Fruit fly (Drosophila melanogaster) whole organism, embryonic: Measurements from ENCODE around the gene Fum1.

Experiments used
- Atf6 ChIP-seq: fragments of 200-800 bp; sonication (Bioruptor generic); IDR thresholded peaks from 2 replicates; pipeline ENCODE4 v1.3.6; 2022; ENCODE audit warnings: missing biosample characterization, missing genetic modification characterization
- Bdp1 ChIP-seq: fragments of 200-800 bp; sonication (Bioruptor generic); optimal IDR thresholded peaks from 3 replicates; lab custom pipeline; 2016; ENCODE audit warnings: missing biosample characterization, missing genetic modification characterization
- CG10209 ChIP-seq: fragments of 200-800 bp; sonication (Bioruptor generic); optimal IDR thresholded peaks from 3 replicates; lab custom pipeline; 2017; ENCODE audit warnings: missing biosample characterization, mild to moderate bottlenecking, missing genetic modification characterization, missing genetic modification reagents
- CG10274 ChIP-seq: fragments of 200-800 bp; sonication (Bioruptor generic); optimal IDR thresholded peaks from 3 replicates; lab custom pipeline; 2017; ENCODE audit warnings: missing biosample characterization, mild to moderate bottlenecking, missing genetic modification characterization
- CG11456 ChIP-seq: fragments of 200-800 bp; sonication (Bioruptor generic); IDR thresholded peaks from 3 replicates; pipeline ENCODE4 v1.3.6; 2022; ENCODE audit warnings: missing biosample characterization, missing genetic modification characterization
- CG11504 ChIP-seq: fragments of 200-800 bp; sonication (Bioruptor generic); optimal IDR thresholded peaks from 3 replicates; lab custom pipeline; 2019; ENCODE audit warnings: missing biosample characterization, mild to moderate bottlenecking, missing genetic modification characterization, moderate library complexity
- CG1602 ChIP-seq: fragments of 200-800 bp; sonication (Bioruptor generic); optimal IDR thresholded peaks from 3 replicates; lab custom pipeline; 2016; ENCODE audit warnings: missing biosample characterization, missing genetic modification characterization
- CG17802 ChIP-seq: fragments of 200-800 bp; sonication (Bioruptor generic); optimal IDR thresholded peaks from 2 replicates; lab custom pipeline; 2018; ENCODE audit warnings: missing biosample characterization, mild to moderate bottlenecking, missing genetic modification characterization, moderate library complexity
- CG31224 ChIP-seq: fragments of 200-800 bp; sonication (Bioruptor generic); IDR thresholded peaks from 2 replicates; pipeline ENCODE4 v1.3.6; 2022; ENCODE audit warnings: missing biosample characterization, missing genetic modification characterization
- CG33557 ChIP-seq: fragments of 200-800 bp; sonication (Bioruptor generic); optimal IDR thresholded peaks from 2 replicates; lab custom pipeline; 2019; ENCODE audit warnings: missing biosample characterization, mild to moderate bottlenecking, missing genetic modification characterization, moderate library complexity
- CG3847 ChIP-seq: fragments of 200-800 bp; sonication (Bioruptor generic); IDR thresholded peaks from 2 replicates; pipeline ENCODE4 v1.3.6; 2022; ENCODE audit warnings: missing biosample characterization, missing genetic modification characterization
- CG42726 ChIP-seq: fragments of 200-800 bp; sonication (Bioruptor generic); IDR thresholded peaks from 2 replicates; pipeline ENCODE4 v1.3.6; 2022; ENCODE audit warnings: missing biosample characterization, missing genetic modification characterization; ENCODE audit not compliant: partially characterized antibody
- CG4617 ChIP-seq: fragments of 200-800 bp; sonication (Bioruptor generic); optimal IDR thresholded peaks from 3 replicates; lab custom pipeline; 2016; ENCODE audit warnings: missing biosample characterization, missing genetic modification characterization, borderline replicate concordance
- CG4730 ChIP-seq: fragments of 200-800 bp; sonication (Bioruptor generic); IDR thresholded peaks from 2 replicates; pipeline ENCODE4 v1.3.6; 2022; ENCODE audit warnings: missing biosample characterization, missing genetic modification characterization
- CG4854 ChIP-seq: fragments of 200-800 bp; sonication (Bioruptor generic); optimal IDR thresholded peaks from 2 replicates; lab custom pipeline; 2016; ENCODE audit warnings: missing biosample characterization, missing genetic modification characterization, inconsistent platforms
- CG5245 ChIP-seq: fragments of 200-800 bp; sonication (Bioruptor generic); optimal IDR thresholded peaks from 3 replicates; lab custom pipeline; 2016; ENCODE audit warnings: missing biosample characterization, missing genetic modification characterization
- CG5953 ChIP-seq: fragments of 200-800 bp; sonication (Bioruptor generic); IDR thresholded peaks from 2 replicates; pipeline ENCODE4 v1.3.6; 2022; ENCODE audit warnings: missing biosample characterization, missing genetic modification characterization
- CG6272 ChIP-seq: fragments of 200-800 bp; sonication (Bioruptor generic); IDR thresholded peaks from 2 replicates; pipeline ENCODE4 v1.3.6; 2022; ENCODE audit warnings: missing biosample characterization, missing genetic modification characterization
- CG7963 ChIP-seq: fragments of 200-800 bp; sonication (Bioruptor generic); IDR thresholded peaks from 3 replicates; pipeline ENCODE4 v1.3.6; 2022; ENCODE audit warnings: missing biosample characterization, missing genetic modification characterization; ENCODE audit not compliant: partially characterized antibody
- CG8924 ChIP-seq: fragments of 200-800 bp; optimal IDR thresholded peaks from 3 replicates; lab custom pipeline; 2019; ENCODE audit warnings: missing biosample characterization, mild to moderate bottlenecking, missing genetic modification characterization, moderate library complexity
- CG9932 ChIP-seq: fragments of 200-800 bp; sonication (Bioruptor generic); IDR thresholded peaks from 2 replicates; pipeline ENCODE4 v1.3.6; 2022; ENCODE audit warnings: missing biosample characterization, missing genetic modification characterization
- Dp ChIP-seq: fragments of 200-800 bp; sonication (Bioruptor generic); optimal IDR thresholded peaks from 2 replicates; lab custom pipeline; 2018; ENCODE audit warnings: missing biosample characterization, mild to moderate bottlenecking, missing genetic modification characterization, moderate library complexity
- E2f2 ChIP-seq: fragments of 200-800 bp; sonication (Bioruptor generic); IDR thresholded peaks from 2 replicates; pipeline ENCODE4 v1.3.6; 2022; ENCODE audit warnings: missing biosample characterization, missing genetic modification characterization
- Hmx ChIP-seq: fragments of 200-800 bp; sonication (Bioruptor generic); optimal IDR thresholded peaks from 2 replicates; lab custom pipeline; 2016; ENCODE audit warnings: missing biosample characterization, missing genetic modification characterization
- Hsf ChIP-seq: fragments of 200-800 bp; sonication (Bioruptor generic); optimal IDR thresholded peaks from 3 replicates; lab custom pipeline; 2016; ENCODE audit warnings: missing biosample characterization, missing genetic modification characterization
- NK7.1 ChIP-seq: fragments of 200-800 bp; sonication (Bioruptor generic); optimal IDR thresholded peaks from 3 replicates; lab custom pipeline; 2016; ENCODE audit warnings: missing biosample characterization, missing genetic modification characterization
- Neu2 ChIP-seq: fragments of 200-800 bp; sonication (Bioruptor generic); optimal IDR thresholded peaks from 3 replicates; lab custom pipeline; 2016; ENCODE audit warnings: missing biosample characterization, missing genetic modification characterization, borderline replicate concordance
- Rx ChIP-seq: fragments of 200-800 bp; sonication (Bioruptor generic); IDR thresholded peaks from 2 replicates; pipeline ENCODE4 v1.3.6; 2022; ENCODE audit warnings: missing biosample characterization, missing genetic modification characterization
- Sox100B ChIP-seq: fragments of 200-800 bp; sonication (Bioruptor generic); optimal IDR thresholded peaks from 3 replicates; lab custom pipeline; 2018; ENCODE audit warnings: missing biosample characterization, mild to moderate bottlenecking, missing genetic modification characterization
- Ssrp ChIP-seq: fragments of 200-800 bp; sonication (Bioruptor generic); optimal IDR thresholded peaks from 2 replicates; lab custom pipeline; 2018; ENCODE audit warnings: missing biosample characterization, mild to moderate bottlenecking, missing genetic modification characterization, moderate library complexity
- Tbp ChIP-seq: fragments of >200 bp; optimal IDR thresholded peaks from 2 replicates; lab custom pipeline; 2018; ENCODE audit warnings: missing biosample characterization, missing genetic modification characterization
- Xbp1 ChIP-seq: fragments of 200-800 bp; sonication (Bioruptor generic); optimal IDR thresholded peaks from 3 replicates; lab custom pipeline; 2016; ENCODE audit warnings: missing biosample characterization, mild to moderate bottlenecking, missing genetic modification characterization
- croc ChIP-seq: fragments of 200-800 bp; sonication (Bioruptor generic); conservative IDR thresholded peaks from 3 replicates; pipeline ENCODE4 v1.3.6; 2022; ENCODE audit warnings: missing biosample characterization, missing genetic modification characterization
- danr ChIP-seq: fragments of 200-800 bp; sonication (Bioruptor generic); IDR thresholded peaks from 2 replicates; pipeline ENCODE4 v1.3.6; 2022; ENCODE audit warnings: missing biosample characterization, missing genetic modification characterization
- ftz-f1 ChIP-seq: fragments of 200-800 bp; sonication (Bioruptor generic); optimal IDR thresholded peaks from 2 replicates; lab custom pipeline; 2016; ENCODE audit warnings: missing biosample characterization, missing genetic modification characterization
- gce ChIP-seq: fragments of 200-800 bp; sonication (Bioruptor generic); IDR thresholded peaks from 3 replicates; pipeline ENCODE4 v1.3.6; 2022; ENCODE audit warnings: missing biosample characterization, missing genetic modification characterization
- hb ChIP-seq: fragments of 200-800 bp; sonication (Bioruptor generic); IDR thresholded peaks from 3 replicates; pipeline ENCODE4 v1.3.6; 2022; ENCODE audit warnings: missing biosample characterization, missing genetic modification characterization; ENCODE audit not compliant: partially characterized antibody
- hth ChIP-seq: fragments of >200 bp; optimal IDR thresholded peaks from 2 replicates; lab custom pipeline; 2017; ENCODE audit warnings: inconsistent platforms
- jumu ChIP-seq: fragments of 200-800 bp; sonication (Bioruptor generic); optimal IDR thresholded peaks from 3 replicates; lab custom pipeline; 2016; ENCODE audit warnings: missing biosample characterization, missing genetic modification characterization
- lbe ChIP-seq: fragments of 200-800 bp; sonication (Bioruptor generic); optimal IDR thresholded peaks from 2 replicates; lab custom pipeline; 2016; ENCODE audit warnings: missing biosample characterization, mild to moderate bottlenecking, missing genetic modification characterization
- lilli ChIP-seq: fragments of 200-800 bp; sonication (Bioruptor generic); optimal IDR thresholded peaks from 3 replicates; lab custom pipeline; 2016; ENCODE audit warnings: missing biosample characterization, missing genetic modification characterization
- org-1 ChIP-seq: fragments of 200-800 bp; sonication (Bioruptor generic); optimal IDR thresholded peaks from 2 replicates; lab custom pipeline; 2017; ENCODE audit warnings: missing biosample characterization, missing genetic modification characterization
- pfk ChIP-seq: fragments of 200-800 bp; sonication (Bioruptor generic); optimal IDR thresholded peaks from 2 replicates; lab custom pipeline; 2018; ENCODE audit warnings: missing biosample characterization, mild to moderate bottlenecking, missing genetic modification characterization, moderate library complexity
- pho ChIP-seq: fragments of 200-800 bp; sonication (Bioruptor generic); optimal IDR thresholded peaks from 2 replicates; lab custom pipeline; 2016; ENCODE audit warnings: missing biosample characterization, missing genetic modification characterization
- prd ChIP-seq, 3 experiments: fragments of >200 bp in 2 of 3; fragments of 200-800 bp in 1 of 3; sonication (Bioruptor generic) in 1 of 3; optimal IDR thresholded peaks in 2 of 3; IDR thresholded peaks in 1 of 3; 2 replicates in 2 of 3; 3 replicates in 1 of 3; pipeline versions ENCODE4 v1.3.6 to Lab custom; 2017 to 2022; ENCODE audit warnings: missing biosample characterization in 1 of 3, missing genetic modification characterization in 1 of 3
- sens ChIP-seq: fragments of 200-800 bp; sonication (Bioruptor generic); peaks from one replicate; lab custom pipeline; 2016; ENCODE audit warnings: missing biosample characterization, missing genetic modification characterization
- sima ChIP-seq: fragments of 200-800 bp; sonication (Bioruptor generic); optimal IDR thresholded peaks from 2 replicates; lab custom pipeline; 2016; ENCODE audit warnings: missing biosample characterization, missing genetic modification characterization
- tna ChIP-seq: fragments of 200-800 bp; sonication (Bioruptor generic); IDR thresholded peaks from 2 replicates; pipeline ENCODE4 v1.3.6; 2022; ENCODE audit warnings: missing biosample characterization, missing genetic modification characterization; ENCODE audit not compliant: partially characterized antibody
- z ChIP-seq: fragments of 200-800 bp; sonication (Bioruptor generic); IDR thresholded peaks from 3 replicates; pipeline ENCODE4 v1.3.6; 2022; ENCODE audit warnings: missing biosample characterization, missing genetic modification characterization

Fum1 gene

dm6 chrX:6678635-6679501 is 644 bp downstream of the Fum1 start, which contains the start of gene ND-ASHI (continued):
- TF ChIP-seq hb: no peak
- peak; percentile 86 for TF ChIP-seq jumu (GFP tag; lab: Kevin White, UChicago)
- peak; percentile 92 for TF ChIP-seq danr (GFP tag; lab: Robert Waterston, UW)
- TF ChIP-seq Sox100B (GFP tag; lab: Kevin White, UChicago): peak; percentile 86
- peak; percentile 94 for TF ChIP-seq CG3847 (GFP tag; lab: Robert Waterston, UW)
- peak; percentile 81 for TF ChIP-seq CG33557 (GFP tag; lab: Kevin White, UChicago)
- peak; percentile 88 for TF ChIP-seq CG6272
- no peak for TF ChIP-seq Tbp
- TF ChIP-seq CG10209 (GFP tag; lab: Kevin White, UChicago): peak; percentile 92
- peak; percentile 89 for TF ChIP-seq CG10274 (GFP tag; lab: Kevin White, UChicago)
- TF ChIP-seq lilli (GFP tag; lab: Kevin White, UChicago): peak; percentile 97
- TF ChIP-seq Hmx (GFP tag; lab: Kevin White, UChicago): no peak
- TF ChIP-seq NK7.1 (GFP tag; lab: Kevin White, UChicago): peak; percentile 78
- TF ChIP-seq Rx (GFP tag; lab: Robert Waterston, UW): peak; percentile 95
- TF ChIP-seq Ssrp: peak; percentile 84
- peak; percentile 93 for TF ChIP-seq pho (GFP tag; lab: Kevin White, UChicago)
- peak; percentile 96 for TF ChIP-seq Atf6
- peak; percentile 93 for TF ChIP-seq gce (GFP tag; lab: Robert Waterston, UW)
- peak; percentile 74 for TF ChIP-seq CG17802 (tag; lab: Kevin White, UChicago)
- peak; percentile 60; the same call in 2 of the 3 replicates for TF ChIP-seq z
- peak; percentile 93 for TF ChIP-seq CG8924 (tag; lab: Kevin White, UChicago)
- peak; percentile 98 for TF ChIP-seq CG9932 (GFP tag; lab: Robert Waterston, UW)
- TF ChIP-seq CG4730 (GFP tag; lab: Robert Waterston, UW): peak; percentile 90
- peak; percentile 83 for TF ChIP-seq Bdp1
- TF ChIP-seq CG7963 (GFP tag; lab: Robert Waterston, UW): no peak
- no peak for TF ChIP-seq pfk (GFP tag; lab: Kevin White, UChicago)
- peak; percentile 95 for TF ChIP-seq Hsf (GFP tag; lab: Kevin White, UChicago)
- no peak for TF ChIP-seq Dp (GFP tag; lab: Kevin White, UChicago)
- peak; percentile 94 for TF ChIP-seq CG5245 (GFP tag; lab: Kevin White, UChicago)
- peak; percentile 94 for TF ChIP-seq Xbp1 (GFP tag; lab: Kevin White, UChicago)
- TF ChIP-seq tna (GFP tag; lab: Robert Waterston, UW): no peak
- TF ChIP-seq CG11456 (GFP tag; lab: Robert Waterston, UW): peak; percentile 97
- peak; percentile 91 for TF ChIP-seq CG1602
- peak; percentile 76 for TF ChIP-seq E2f2 (GFP tag; lab: Robert Waterston, UW)
- peak; percentile 43 for TF ChIP-seq Neu2 (GFP tag; lab: Kevin White, UChicago)
- no peak for TF ChIP-seq CG42726
- TF ChIP-seq org-1 (GFP tag; lab: Kevin White, UChicago): peak; percentile 93
- peak; percentile 92 for TF ChIP-seq CG11504 (tag; lab: Kevin White, UChicago)
- peak; percentile 69 for TF ChIP-seq ftz-f1 (GFP tag; lab: Kevin White, UChicago)
- TF ChIP-seq CG4617 (GFP tag; lab: Kevin White, UChicago): peak; percentile 85
- peak; percentile 85 for TF ChIP-seq sima (GFP tag; lab: Kevin White, UChicago)
- peak; percentile 91 for TF ChIP-seq CG5953 (GFP tag; lab: Robert Waterston, UW)
- no peak for TF ChIP-seq prd (optimal IDR thresholded peaks at IDR 0.05; lab: Kevin White, UChicago)
- TF ChIP-seq prd (GFP tag; IDR thresholded peaks at IDR 0.05; lab: Robert Waterston, UW): peak; percentile 96
- TF ChIP-seq sens (GFP tag; lab: Kevin White, UChicago): peak; percentile 98
- peak; percentile 93 for TF ChIP-seq CG4854 (GFP tag; lab: Kevin White, UChicago)
- TF ChIP-seq hth (lab: Kevin White, UChicago): no peak
- TF ChIP-seq lbe (GFP tag; lab: Kevin White, UChicago): peak; percentile 93
- peak; percentile 84 for TF ChIP-seq croc (GFP tag; lab: Robert Waterston, UW)
- peak; percentile 94 for TF ChIP-seq CG31224
